Worm (Caenorhabditis elegans) whole organism, young adult: Measurements from ENCODE around the gene flcn-1.

Experiments used
- B0019.2 ChIP-seq: fragments of 200-800 bp; sonication (Bioruptor generic); conservative IDR thresholded peaks from 2 replicates; pipeline ENCODE4 v1.3.6; 2022; ENCODE audit warnings: missing genetic modification reagents, missing genetic modification characterization, missing compliant biosample characterization
- B0261.1 ChIP-seq: sonication (generic microtip); optimal IDR thresholded peaks from 2 replicates; lab custom pipeline; 2016; ENCODE audit warnings: mild to moderate bottlenecking, missing genetic modification characterization, moderate library complexity, missing compliant biosample characterization
- F33H1.4 ChIP-seq: fragments of 200-800 bp; sonication (Bioruptor generic); IDR thresholded peaks from 2 replicates; pipeline ENCODE4 v1.3.6; 2022; ENCODE audit warnings: missing genetic modification reagents, missing genetic modification characterization, missing compliant biosample characterization
- F37B4.10 ChIP-seq: fragments of 200-800 bp; sonication (Bioruptor generic); IDR thresholded peaks from 2 replicates; pipeline ENCODE4 v1.3.6; 2022; ENCODE audit warnings: missing genetic modification characterization, missing compliant biosample characterization
- K12H6.12 ChIP-seq: fragments of 200-800 bp; sonication (Bioruptor generic); optimal IDR thresholded peaks from 2 replicates; lab custom pipeline; 2018; ENCODE audit warnings: mild to moderate bottlenecking, missing genetic modification characterization, missing compliant biosample characterization
- ZK185.1 ChIP-seq: sonication (generic microtip); optimal IDR thresholded peaks from 2 replicates; lab custom pipeline; 2016; ENCODE audit warnings: mild to moderate bottlenecking, missing genetic modification characterization, missing compliant biosample characterization; ENCODE audit not compliant: poor library complexity, severe bottlenecking
- ama-1 ChIP-seq, 3 experiments: fragments of 150-350 bp in 1 of 3; sonication (generic microtip) in 2 of 3; optimal IDR thresholded peaks; 2 replicates each; lab custom pipeline; 2014 to 2018; ENCODE audit warnings: missing biosample characterization in 2 of 3, missing genetic modification characterization in 2 of 3, missing genetic modification reagents in 2 of 3
- atf-7 ChIP-seq: sonication (generic microtip); optimal IDR thresholded peaks from 2 replicates; lab custom pipeline; 2017; ENCODE audit warnings: mild to moderate bottlenecking, missing genetic modification characterization, missing compliant biosample characterization
- athp-1 ChIP-seq: sonication (generic microtip); optimal IDR thresholded peaks from 2 replicates; lab custom pipeline; 2017; ENCODE audit warnings: mild to moderate bottlenecking, missing genetic modification characterization, missing compliant biosample characterization
- attf-5 ChIP-seq: fragments of 200-800 bp; sonication (Bioruptor generic); optimal IDR thresholded peaks from 2 replicates; lab custom pipeline; 2018; ENCODE audit warnings: mild to moderate bottlenecking, missing genetic modification characterization, missing compliant biosample characterization
- ccch-3 ChIP-seq: fragments of 200-800 bp; sonication (Bioruptor generic); optimal IDR thresholded peaks from 2 replicates; lab custom pipeline; 2018; ENCODE audit warnings: mild to moderate bottlenecking, missing genetic modification characterization, missing compliant biosample characterization
- cebp-2 ChIP-seq: fragments of 200-800 bp; sonication (Bioruptor generic); IDR thresholded peaks from 2 replicates; pipeline ENCODE4 v1.3.6; 2022; ENCODE audit warnings: missing genetic modification characterization, missing compliant biosample characterization
- ceh-100 ChIP-seq: fragments of 200-800 bp; sonication (Bioruptor generic); IDR thresholded peaks from 2 replicates; pipeline ENCODE4 v1.3.6; 2022; ENCODE audit warnings: missing genetic modification reagents, missing genetic modification characterization, missing compliant biosample characterization
- ceh-27 ChIP-seq: fragments of 200-800 bp; sonication (Bioruptor generic); optimal IDR thresholded peaks from 2 replicates; lab custom pipeline; 2018; ENCODE audit warnings: mild to moderate bottlenecking, missing genetic modification characterization, moderate library complexity, missing compliant biosample characterization
- ceh-91 ChIP-seq: fragments of 200-800 bp; sonication (Bioruptor generic); IDR thresholded peaks from 2 replicates; pipeline ENCODE4 v1.3.6; 2022; ENCODE audit warnings: missing genetic modification reagents, missing genetic modification characterization, missing compliant biosample characterization
- dox-1 ChIP-seq: fragments of 200-800 bp; sonication (Bioruptor generic); IDR thresholded peaks from 2 replicates; pipeline ENCODE4 v1.3.6; 2022; ENCODE audit warnings: missing genetic modification reagents, missing genetic modification characterization, missing compliant biosample characterization
- ets-4 ChIP-seq: fragments of 200-800 bp; sonication (Bioruptor generic); optimal IDR thresholded peaks from 2 replicates; lab custom pipeline; 2018; ENCODE audit warnings: mild to moderate bottlenecking, missing genetic modification characterization, missing compliant biosample characterization
- fkh-3 ChIP-seq: sonication (generic microtip); optimal IDR thresholded peaks from 2 replicates; lab custom pipeline; 2016; ENCODE audit warnings: mild to moderate bottlenecking, missing genetic modification characterization, missing compliant biosample characterization
- him-1 ChIP-seq: sonication (generic microtip); optimal IDR thresholded peaks from 2 replicates; lab custom pipeline; 2016; ENCODE audit warnings: missing genotype, missing genetic modification reagents, missing genetic modification characterization, missing compliant biosample characterization
- hlh-12 ChIP-seq: sonication (generic microtip); optimal IDR thresholded peaks from 2 replicates; lab custom pipeline; 2016; ENCODE audit warnings: missing genetic modification characterization, missing compliant biosample characterization
- hmg-1.2 ChIP-seq: fragments of 200-800 bp; sonication (Bioruptor generic); IDR thresholded peaks from 2 replicates; pipeline ENCODE4 v1.3.6; 2022; ENCODE audit warnings: missing genetic modification reagents, missing genetic modification characterization, missing compliant biosample characterization
- lin-26 ChIP-seq: fragments of 200-800 bp; sonication (Bioruptor generic); IDR thresholded peaks from 2 replicates; pipeline ENCODE4 v1.3.6; 2022; ENCODE audit warnings: missing genetic modification reagents, missing genetic modification characterization, missing compliant biosample characterization
- lir-1 ChIP-seq: fragments of 200-800 bp; sonication (Bioruptor generic); conservative IDR thresholded peaks from 2 replicates; pipeline ENCODE4 v1.3.6; 2022; ENCODE audit warnings: missing genetic modification reagents, missing genetic modification characterization, missing compliant biosample characterization
- lsl-1 ChIP-seq: fragments of 200-800 bp; sonication (Bioruptor generic); optimal IDR thresholded peaks from 2 replicates; lab custom pipeline; 2018; ENCODE audit warnings: mild to moderate bottlenecking, missing genetic modification characterization, moderate library complexity, missing compliant biosample characterization
- madf-8 ChIP-seq: fragments of 200-800 bp; sonication (Bioruptor generic); conservative IDR thresholded peaks from 2 replicates; pipeline ENCODE4 v1.3.6; 2022; ENCODE audit warnings: missing genetic modification reagents, missing genetic modification characterization, missing compliant biosample characterization
- mel-28 ChIP-seq: sonication (generic microtip); optimal IDR thresholded peaks from 2 replicates; lab custom pipeline; 2016; ENCODE audit warnings: borderline replicate concordance, mild to moderate bottlenecking, missing genetic modification characterization, missing compliant biosample characterization
- nfya-1 ChIP-seq: sonication (generic microtip); optimal IDR thresholded peaks from 2 replicates; lab custom pipeline; 2017; ENCODE audit warnings: antibody characterized with exemption, missing compliant biosample characterization, missing genetic modification characterization, borderline replicate concordance; ENCODE audit not compliant: insufficient read depth
- nhr-179 ChIP-seq: sonication (generic microtip); optimal IDR thresholded peaks from 2 replicates; lab custom pipeline; 2016; ENCODE audit warnings: mild to moderate bottlenecking, missing genetic modification characterization, missing compliant biosample characterization
- nhr-80 ChIP-seq: sonication (generic microtip); optimal IDR thresholded peaks from 2 replicates; lab custom pipeline; 2016; ENCODE audit warnings: missing genetic modification characterization, missing compliant biosample characterization
- pha-4 ChIP-seq: fragments of 150-350 bp; sonication (generic microtip); optimal IDR thresholded peaks from 2 replicates; lab custom pipeline; 2014; ENCODE audit warnings: missing biosample characterization, missing genetic modification reagents, missing genetic modification characterization
- repo-1 ChIP-seq: sonication (generic microtip); optimal IDR thresholded peaks from 2 replicates; lab custom pipeline; 2017; ENCODE audit warnings: mild to moderate bottlenecking, missing genetic modification characterization, missing compliant biosample characterization
- rpc-1 ChIP-seq, 2 experiments: fragments of 150-350 bp in 1 of 2; sonication (generic microtip) in 1 of 2; optimal IDR thresholded peaks; 2 replicates each; lab custom pipeline; 2014 to 2018; ENCODE audit warnings: missing biosample characterization in 1 of 2, missing genetic modification characterization in 1 of 2, missing genetic modification reagents in 1 of 2, missing genotype in 1 of 2
- sptf-2 ChIP-seq: fragments of 200-800 bp; sonication (Bioruptor generic); optimal IDR thresholded peaks from 2 replicates; lab custom pipeline; 2018; ENCODE audit warnings: mild to moderate bottlenecking, missing genetic modification characterization, missing compliant biosample characterization
- tbp1 ChIP-seq: fragments of 200-800 bp; sonication (Bioruptor generic); optimal IDR thresholded peaks from 2 replicates; lab custom pipeline; 2018; ENCODE audit warnings: mild to moderate bottlenecking, missing genetic modification characterization, missing compliant biosample characterization
- xnd-1 ChIP-seq: sonication (generic microtip); optimal IDR thresholded peaks from 2 replicates; lab custom pipeline; 2016; ENCODE audit warnings: missing genotype, missing genetic modification reagents, missing genetic modification characterization, missing compliant biosample characterization
- ztf-18 ChIP-seq: sonication (generic microtip); optimal IDR thresholded peaks from 2 replicates; lab custom pipeline; 2016; ENCODE audit warnings: missing genotype, mild to moderate bottlenecking, missing genetic modification characterization, missing compliant biosample characterization

Gene flcn-1

ce11 chrII:6917710-6918109 lies 10.9 kb upstream of the flcn-1 start, which contains the start of gene B0252.11:
B0252.11 (minus strand) TSS chrII:6917810.
- TF ChIP-seq mel-28 (tag; lab: Kevin White, UChicago) (no peak), ZK185.1 (no peak), hlh-12 (tag; lab: Kevin White, UChicago) (no peak), lin-26 (GFP tag; lab: Robert Waterston, UW) (no peak), F37B4.10 (GFP tag; lab: Robert Waterston, UW) (no peak), repo-1 (tag; lab: Kevin White, UChicago) (no peak), nfya-1 (tag; lab: Kevin White, UChicago) (no peak), atf-7 (tag; lab: Kevin White, UChicago) (no peak), B0019.2 (GFP tag; lab: Robert Waterston, UW) (no peak), ztf-18 (no peak), ets-4 (GFP tag; lab: Kevin White, UChicago) (no peak), ama-1 (optimal IDR thresholded peaks at IDR 0.05; lab: Kevin White, UChicago) (no peak), ama-1 (GFP tag; optimal IDR thresholded peaks at IDR 0.05; lab: Kevin White, UChicago) (no peak), attf-5 (GFP tag; lab: Kevin White, UChicago) (no peak), ceh-100 (GFP tag; lab: Robert Waterston, UW) (no peak), cebp-2 (GFP tag; lab: Robert Waterston, UW) (no peak), ccch-3 (GFP tag; lab: Kevin White, UChicago) (no peak), fkh-3 (tag; lab: Kevin White, UChicago) (no peak), tbp1 (GFP tag; lab: Kevin White, UChicago) (no peak)

- no peak for TF ChIP-seq sptf-2 (GFP tag; lab: Kevin White, UChicago)
- no peak for TF ChIP-seq ceh-100 (GFP tag; lab: Robert Waterston, UW)
- TF ChIP-seq B0261.1 = no peak
- no peak for TF ChIP-seq dox-1 (GFP tag; lab: Robert Waterston, UW)
These were observed 9.7 kb upstream of the flcn-1 start, which contains the start of gene B0252.5 for ce11 chrII:6918862-6919261. B0252.5 (minus strand) TSS chrII:6918878.

ce11 chrII:6919363-6919851 lies 9.2 kb upstream of the flcn-1 start, which contains the start of gene B0252.1:
B0252.1 (plus strand) TSS chrII:6919680.
- TF ChIP-seq cebp-2 (GFP tag; lab: Robert Waterston, UW) = no peak
- no peak for TF ChIP-seq lir-1
- TF ChIP-seq athp-1 (tag; lab: Kevin White, UChicago) = no peak
- no peak for TF ChIP-seq hmg-1.2
- TF ChIP-seq ccch-3 (GFP tag; lab: Kevin White, UChicago) = no peak
- peak; percentile 77 for TF ChIP-seq nhr-80 (tag; lab: Kevin White, UChicago)
- no peak for TF ChIP-seq xnd-1 (tag; lab: Kevin White, UChicago)
- no peak for TF ChIP-seq K12H6.12 (tag; lab: Kevin White, UChicago)

- TF ChIP-seq rpc-1 (optimal IDR thresholded peaks at IDR 0.05; lab: Kevin White, UChicago) (no peak), rpc-1 (tag; optimal IDR thresholded peaks at IDR 0.05; lab: Kevin White, UChicago) (no peak), F33H1.4 (GFP tag; lab: Robert Waterston, UW) (peak; percentile 20; the same call in 1 of the 2 replicates), madf-8 (0 out of 2 replicates have a peak, but pooled peaks have one; percentile 7), him-1 (tag; lab: Kevin White, UChicago) (no peak), ceh-27 (no peak), repo-1 (tag; lab: Kevin White, UChicago) (no peak), pha-4 (no peak), athp-1 (tag; lab: Kevin White, UChicago) (peak; percentile 90), ceh-91 (GFP tag; lab: Robert Waterston, UW) (0 out of 2 replicates have a peak, but pooled peaks have one; percentile 29), nhr-179 (tag; lab: Kevin White, UChicago) (no peak), lsl-1 (peak; percentile 89)
These were observed 4.8 kb upstream of the flcn-1 start for ce11 chrII:6923792-6924191.
